Fruit fly (Drosophila melanogaster) whole organism, wandering third instar larva: ENCODE data around the gene syd.

Experiments
- HLH106 ChIP-seq: fragments of 200-800 bp; optimal IDR thresholded peaks from 3 replicates; lab custom pipeline; 2019; ENCODE audit warnings: missing biosample characterization, mild to moderate bottlenecking, missing genetic modification characterization, moderate library complexity
- Hnf4 ChIP-seq: fragments of 200-800 bp; sonication (Bioruptor generic); optimal IDR thresholded peaks from 2 replicates; lab custom pipeline; 2016; ENCODE audit warnings: missing biosample characterization, mild to moderate bottlenecking, missing genetic modification characterization
- Hr78 ChIP-seq: fragments of >200 bp; optimal IDR thresholded peaks from 2 replicates; lab custom pipeline; 2017; ENCODE audit warnings: missing biosample characterization, missing genetic modification characterization
- Hr83 ChIP-seq: fragments of 200-300 bp; sonication (Bioruptor generic); optimal IDR thresholded peaks from 2 replicates; lab custom pipeline; 2016; ENCODE audit warnings: missing biosample characterization, mild to moderate bottlenecking, missing genetic modification characterization, moderate library complexity; ENCODE audit not compliant: poor library complexity, severe bottlenecking
- Mio ChIP-seq: sonication (Bioruptor generic); optimal IDR thresholded peaks from 2 replicates; lab custom pipeline; 2016; ENCODE audit warnings: missing biosample characterization, missing genetic modification characterization
- OdsH ChIP-seq: fragments of 200-800 bp; sonication (Bioruptor generic); optimal IDR thresholded peaks from 2 replicates; lab custom pipeline; 2016; ENCODE audit warnings: missing biosample characterization, mild to moderate bottlenecking, missing genetic modification characterization
- dmrt93B ChIP-seq: fragments of 200-800 bp; sonication (Bioruptor generic); optimal IDR thresholded peaks from 2 replicates; lab custom pipeline; 2018; ENCODE audit warnings: missing biosample characterization, mild to moderate bottlenecking, missing genetic modification characterization
- pan ChIP-seq: fragments of >200 bp; optimal IDR thresholded peaks from 2 replicates; lab custom pipeline; 2017
- psq ChIP-seq: fragments of 200-800 bp; sonication (Bioruptor generic); optimal IDR thresholded peaks from 3 replicates; lab custom pipeline; 2017; ENCODE audit warnings: missing biosample characterization, mild to moderate bottlenecking, missing genetic modification characterization, moderate library complexity
- rgr ChIP-seq: fragments of 200-800 bp; sonication (Bioruptor generic); optimal IDR thresholded peaks from 3 replicates; lab custom pipeline; 2016; ENCODE audit warnings: missing biosample characterization, mild to moderate bottlenecking, missing genetic modification characterization
- sage ChIP-seq: fragments of 200-800 bp; sonication (Bioruptor generic); optimal IDR thresholded peaks from 2 replicates; lab custom pipeline; 2016; ENCODE audit warnings: missing biosample characterization, mild to moderate bottlenecking, missing genetic modification characterization
- usp ChIP-seq: fragments of >200 bp; optimal IDR thresholded peaks from 2 replicates; lab custom pipeline; 2017; ENCODE audit warnings: missing biosample characterization, missing genetic modification characterization
- woc ChIP-seq: sonication (Bioruptor generic); optimal IDR thresholded peaks from 2 replicates; lab custom pipeline; 2016; ENCODE audit warnings: missing biosample characterization, mild to moderate bottlenecking, missing genetic modification characterization

dm6 chr3L:7910916-7911467, 24.9 kb downstream of the syd start:
- TF ChIP-seq Hr83 (GFP tag; lab: Kevin White, UChicago) = no peak
- no peak for TF ChIP-seq pan (lab: Kevin White, UChicago)
- peak; percentile 0 for TF ChIP-seq HLH106
- peak; percentile 19 for TF ChIP-seq psq (GFP tag; lab: Kevin White, UChicago)
- no peak for TF ChIP-seq woc (GFP tag; lab: Kevin White, UChicago)
- no peak for TF ChIP-seq Hr78 (GFP tag; lab: Kevin White, UChicago)
- no peak for TF ChIP-seq Mio (GFP tag; lab: Kevin White, UChicago)
- no peak for TF ChIP-seq Hnf4 (GFP tag; lab: Kevin White, UChicago)
- no peak for TF ChIP-seq usp (GFP tag; lab: Kevin White, UChicago)
- no peak for TF ChIP-seq rgr (GFP tag; lab: Kevin White, UChicago)
- no peak for TF ChIP-seq dmrt93B (GFP tag; lab: Kevin White, UChicago)
- no peak for TF ChIP-seq sage (GFP tag; lab: Kevin White, UChicago)
- TF ChIP-seq OdsH (GFP tag; lab: Kevin White, UChicago) = no peak
